Worm (Caenorhabditis elegans) whole organism, L3 larva: ENCODE measurements around the gene clec-45.

Experiments used
- ZK546.5 ChIP-seq: sonication (generic microtip); optimal IDR thresholded peaks from 2 replicates; lab custom pipeline; 2017; ENCODE audit warnings: missing biosample characterization, missing genetic modification characterization
- ama-1 ChIP-seq: fragments of 150-350 bp; optimal IDR thresholded peaks from 2 replicates; lab custom pipeline; 2018
- ceh-16 ChIP-seq: sonication (generic microtip); optimal IDR thresholded peaks from 2 replicates; lab custom pipeline; 2017; ENCODE audit warnings: missing biosample characterization, missing genetic modification characterization
- mdl-1 ChIP-seq: fragments of 150-350 bp; optimal IDR thresholded peaks from 2 replicates; lab custom pipeline; 2014; ENCODE audit warnings: missing biosample characterization, missing genetic modification characterization
- nhr-28 ChIP-seq: fragments of 150-350 bp; optimal IDR thresholded peaks from 2 replicates; lab custom pipeline; 2014; ENCODE audit warnings: missing biosample characterization, missing genetic modification characterization

- TF ChIP-seq mdl-1 (tag; lab: Kevin White, UChicago) (no peak), nhr-28 (tag; lab: Kevin White, UChicago) (no peak), ama-1 (lab: Kevin White, UChicago) (no peak), ceh-16 (no peak), ZK546.5 (tag; lab: Kevin White, UChicago) (no peak)
Measured at ce11 chrV:7681388-7681787, 43.5 kb downstream of the clec-45 start, which contains the start of gene cyp-33A1.
